Fruit fly (Drosophila melanogaster): Measurements from ENCODE around the gene ssp6.

DNA sequence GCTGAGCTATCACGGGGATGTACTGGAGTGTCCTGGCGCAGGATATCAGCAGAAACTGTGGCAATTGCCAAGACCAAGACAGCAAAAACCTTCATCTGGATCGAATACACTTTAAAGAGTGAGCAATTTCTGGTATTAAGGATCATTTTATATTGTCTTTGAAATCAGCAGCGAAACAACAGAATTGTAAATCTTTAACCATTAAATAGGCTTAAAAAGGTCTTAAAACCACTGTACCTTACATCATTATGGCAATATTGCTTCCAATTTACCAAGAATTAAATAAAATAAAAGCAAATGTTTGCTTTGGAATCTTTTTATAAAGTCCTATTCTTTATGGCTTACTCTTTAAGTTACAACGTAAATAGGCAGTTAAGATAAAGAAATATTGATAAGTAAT, 42.0 kb upstream of the ssp6 start, which contains the start of gene CG10477:
- TF ChIP-seq CG10348 (GFP tag; IDR thresholded peaks at IDR 0.05) (no peak), CG32121 (GFP tag; IDR thresholded peaks at IDR 0.05) (no peak), gl (tag; optimal IDR thresholded peaks at IDR 0.05) (no peak), EcR (GFP tag; optimal IDR thresholded peaks at IDR 0.05) (no peak), CG13204 (GFP tag; optimal IDR thresholded peaks at IDR 0.05) (no peak), CG8159 (tag; optimal IDR thresholded peaks at IDR 0.05) (no peak), CG8301 (tag; optimal IDR thresholded peaks at IDR 0.05) (no peak), CG17806 (tag; optimal IDR thresholded peaks at IDR 0.05) (no peak)
